Fruit fly (Drosophila melanogaster): ENCODE measurements around the gene CG18048.

Gene CG18048

dm6 chr3R:6380129-6380528 is 34.2 kb downstream of the CG18048 start, which contains the start of the genes CG1024 and TfIIFalpha:
TSS of gene CG1024 (minus strand) at chr3R:6380328.
TSS of gene TfIIFalpha (plus strand) at chr3R:6380467.
- TF ChIP-seq Smox (GFP tag; optimal IDR thresholded peaks at IDR 0.05) = no peak
- TF ChIP-seq CG16779 (tag; optimal IDR thresholded peaks at IDR 0.05) = no peak
- TF ChIP-seq CG8319 (GFP tag; optimal IDR thresholded peaks at IDR 0.05) = no peak
- TF ChIP-seq cyc (GFP tag; optimal IDR thresholded peaks at IDR 0.05) = peak; percentile 4
- TF ChIP-seq CG6163 (GFP tag; IDR thresholded peaks at IDR 0.05) = no peak
- TF ChIP-seq Hr38 (GFP tag; optimal IDR thresholded peaks at IDR 0.05) = no peak
- peak; percentile 10 for TF ChIP-seq Sox14 (GFP tag; optimal IDR thresholded peaks at IDR 0.05)
- TF ChIP-seq esn (GFP tag; optimal IDR thresholded peaks at IDR 0.05) = peak; percentile 41
- TF ChIP-seq fkh (GFP tag; optimal IDR thresholded peaks at IDR 0.05) = no peak
- TF ChIP-seq CG6792 (GFP tag; optimal IDR thresholded peaks at IDR 0.05) = no peak
- no peak for TF ChIP-seq CG11294 (GFP tag; IDR thresholded peaks at IDR 0.05)
- TF ChIP-seq Ets96B (tag; optimal IDR thresholded peaks at IDR 0.05) = no peak
- TF ChIP-seq Met (GFP tag; optimal IDR thresholded peaks at IDR 0.05) = no peak
- peak; percentile 22 for TF ChIP-seq CG3032 (tag; optimal IDR thresholded peaks at IDR 0.05)

dm6 chr3R:6381784-6382183 is 35.9 kb downstream of the CG18048 start:
- TF ChIP-seq eg (GFP tag; IDR thresholded peaks at IDR 0.05) = no peak
- no peak for TF ChIP-seq cyc (GFP tag; optimal IDR thresholded peaks at IDR 0.05)
- no peak for TF ChIP-seq CG6792 (GFP tag; optimal IDR thresholded peaks at IDR 0.05)
- TF ChIP-seq Hr38 (GFP tag; optimal IDR thresholded peaks at IDR 0.05) = no peak
- TF ChIP-seq Ets96B (tag; optimal IDR thresholded peaks at IDR 0.05) = no peak
- no peak for TF ChIP-seq CG11762 (GFP tag; optimal IDR thresholded peaks at IDR 0.05; ENCODE audit: insufficient read depth)
- no peak for TF ChIP-seq CG10631 (GFP tag; optimal IDR thresholded peaks at IDR 0.05)
- TF ChIP-seq CG3032 (tag; optimal IDR thresholded peaks at IDR 0.05) = no peak
- no peak for TF ChIP-seq Eip78C (GFP tag)
- no peak for TF ChIP-seq Ets21C (GFP tag; optimal IDR thresholded peaks at IDR 0.05)
- no peak for TF ChIP-seq Eip75B (GFP tag; optimal IDR thresholded peaks at IDR 0.05)
- TF ChIP-seq CG7368 (GFP tag; optimal IDR thresholded peaks at IDR 0.05) = no peak
- no peak for TF ChIP-seq CG3919 (GFP tag; optimal IDR thresholded peaks at IDR 0.05)
- no peak for TF ChIP-seq esn (GFP tag; optimal IDR thresholded peaks at IDR 0.05)
- TF ChIP-seq Smox (GFP tag; optimal IDR thresholded peaks at IDR 0.05) = no peak
- no peak for TF ChIP-seq CG8319 (GFP tag; optimal IDR thresholded peaks at IDR 0.05)
- TF ChIP-seq CG8119 (GFP tag; IDR thresholded peaks at IDR 0.05) = no peak
- no peak for TF ChIP-seq CG8632 (GFP tag; optimal IDR thresholded peaks at IDR 0.05)
- TF ChIP-seq fd85E (GFP tag; optimal IDR thresholded peaks at IDR 0.05) = no peak
- no peak for TF ChIP-seq CG31627 (GFP tag; optimal IDR thresholded peaks at IDR 0.05)

- TF ChIP-seq Sox14 (GFP tag; optimal IDR thresholded peaks at IDR 0.05) (peak; percentile 13), ss (GFP tag; optimal IDR thresholded peaks at IDR 0.05) (peak in 1 of 2 experiments; percentile 46), dac (GFP tag; optimal IDR thresholded peaks at IDR 0.05) (no peak), vri (GFP tag; optimal IDR thresholded peaks at IDR 0.05) (no peak), esn (GFP tag; optimal IDR thresholded peaks at IDR 0.05) (peak; percentile 1)
Measured at dm6 chr3R:6382733-6383465, 37.0 kb downstream of the CG18048 start, which contains the start of gene gzl. TSS of gene gzl (plus strand) at chr3R:6382914.

dm6 chr3R:6383466-6383769 is 37.5 kb downstream of the CG18048 start:
- TF ChIP-seq eg (GFP tag; IDR thresholded peaks at IDR 0.05) (no peak), Eip78C (GFP tag) (no peak), vri (GFP tag; optimal IDR thresholded peaks at IDR 0.05) (no peak), CG11762 (GFP tag; optimal IDR thresholded peaks at IDR 0.05; ENCODE audit: insufficient read depth) (no peak), CG3032 (tag; optimal IDR thresholded peaks at IDR 0.05) (no peak), svp (GFP tag) (no peak), dac (GFP tag; optimal IDR thresholded peaks at IDR 0.05) (no peak), CG16779 (tag; optimal IDR thresholded peaks at IDR 0.05) (no peak), Sox102F (GFP tag; optimal IDR thresholded peaks at IDR 0.05) (no peak), CG7368 (GFP tag; optimal IDR thresholded peaks at IDR 0.05) (no peak), CG6854 (GFP tag; optimal IDR thresholded peaks at IDR 0.05) (no peak), CG9139 (GFP tag; optimal IDR thresholded peaks at IDR 0.05) (no peak), fkh (GFP tag; optimal IDR thresholded peaks at IDR 0.05) (no peak), fd85E (GFP tag; optimal IDR thresholded peaks at IDR 0.05) (no peak), Blimp-1 (GFP tag; optimal IDR thresholded peaks at IDR 0.05) (no peak), CG6792 (GFP tag; optimal IDR thresholded peaks at IDR 0.05) (no peak), CG6808 (GFP tag; optimal IDR thresholded peaks at IDR 0.05) (no peak)
